Fruit fly (Drosophila melanogaster) whole organism, embryonic: Measurements from ENCODE around the gene Sec15.

Source experiments
- CG10267 ChIP-seq: fragments of 200-800 bp; sonication (Bioruptor generic); optimal IDR thresholded peaks from 2 replicates; lab custom pipeline; 2018; ENCODE audit warnings: missing biosample characterization, mild to moderate bottlenecking, missing genetic modification characterization, moderate library complexity
- CG14667 ChIP-seq: fragments of 200-800 bp; sonication (Bioruptor generic); IDR thresholded peaks from 2 replicates; pipeline ENCODE4 v1.3.6; 2022; ENCODE audit warnings: missing biosample characterization, missing genetic modification characterization
- CG15514 ChIP-seq: fragments of 200-800 bp; sonication (Bioruptor generic); optimal IDR thresholded peaks from 3 replicates; lab custom pipeline; 2017; ENCODE audit warnings: missing biosample characterization, missing genetic modification characterization, mild to moderate bottlenecking, moderate library complexity, missing genetic modification reagents
- CG16779 ChIP-seq: fragments of 200-800 bp; sonication (Bioruptor generic); IDR thresholded peaks from 2 replicates; pipeline ENCODE4 v1.3.6; 2022; ENCODE audit warnings: missing biosample characterization, missing genetic modification characterization
- CG17186 ChIP-seq: fragments of 200-800 bp; sonication (Bioruptor generic); optimal IDR thresholded peaks from 3 replicates; lab custom pipeline; 2017; ENCODE audit warnings: missing biosample characterization, missing genetic modification reagents, missing genetic modification characterization
- CG1792 ChIP-seq: fragments of 200-800 bp; sonication (Bioruptor generic); optimal IDR thresholded peaks from 2 replicates; lab custom pipeline; 2016; ENCODE audit warnings: missing biosample characterization, missing genetic modification characterization
- CG1832 ChIP-seq: fragments of 200-800 bp; sonication (Bioruptor generic); optimal IDR thresholded peaks from 2 replicates; lab custom pipeline; 2017; ENCODE audit warnings: missing biosample characterization, mild to moderate bottlenecking, missing genetic modification characterization, inconsistent platforms
- CG33213 ChIP-seq: fragments of 200-800 bp; sonication (Bioruptor generic); optimal IDR thresholded peaks from 3 replicates; lab custom pipeline; 2016; ENCODE audit warnings: missing biosample characterization, missing genetic modification characterization
- CG34376 ChIP-seq: fragments of 200-800 bp; sonication (Bioruptor generic); optimal IDR thresholded peaks from 2 replicates; lab custom pipeline; 2018; ENCODE audit warnings: missing biosample characterization, mild to moderate bottlenecking, missing genetic modification characterization
- CG34422 ChIP-seq: fragments of 200-800 bp; sonication (Bioruptor generic); IDR thresholded peaks from 3 replicates; pipeline ENCODE4 v1.3.6; 2022; ENCODE audit warnings: missing biosample characterization, missing genetic modification characterization
- CG4424 ChIP-seq: fragments of 200-800 bp; sonication (Bioruptor generic); optimal IDR thresholded peaks from 3 replicates; lab custom pipeline; 2016; ENCODE audit warnings: missing biosample characterization, missing genetic modification characterization
- CG4617 ChIP-seq: fragments of 200-800 bp; sonication (Bioruptor generic); optimal IDR thresholded peaks from 3 replicates; lab custom pipeline; 2016; ENCODE audit warnings: missing biosample characterization, missing genetic modification characterization, borderline replicate concordance
- CG4820 ChIP-seq: fragments of 200-800 bp; sonication (Bioruptor generic); optimal IDR thresholded peaks from 3 replicates; lab custom pipeline; 2016; ENCODE audit warnings: missing biosample characterization, missing genetic modification characterization
- CG5953 ChIP-seq: fragments of 200-800 bp; sonication (Bioruptor generic); IDR thresholded peaks from 2 replicates; pipeline ENCODE4 v1.3.6; 2022; ENCODE audit warnings: missing biosample characterization, missing genetic modification characterization
- CG6654 ChIP-seq: fragments of 200-800 bp; sonication (Bioruptor generic); optimal IDR thresholded peaks from 2 replicates; lab custom pipeline; 2017; ENCODE audit warnings: missing biosample characterization, mild to moderate bottlenecking, missing genetic modification characterization
- CG6765 ChIP-seq: fragments of 200-800 bp; sonication (Bioruptor generic); optimal IDR thresholded peaks from 3 replicates; lab custom pipeline; 2017; ENCODE audit warnings: missing biosample characterization, mild to moderate bottlenecking, missing genetic modification characterization
- Chrac-16 ChIP-seq: fragments of 200-800 bp; sonication (Bioruptor generic); optimal IDR thresholded peaks from 3 replicates; lab custom pipeline; 2016; ENCODE audit warnings: missing biosample characterization, missing genetic modification characterization
- Dbx ChIP-seq: fragments of 200-800 bp; sonication (Bioruptor generic); IDR thresholded peaks from 3 replicates; pipeline ENCODE4 v1.3.6; 2022; ENCODE audit warnings: missing biosample characterization, missing genetic modification characterization
- HLH4C ChIP-seq: fragments of 200-800 bp; sonication (Bioruptor generic); IDR thresholded peaks from 3 replicates; pipeline ENCODE4 v1.3.6; 2022; ENCODE audit warnings: missing biosample characterization, missing genetic modification characterization; ENCODE audit not compliant: partially characterized antibody
- NC2β ChIP-seq: fragments of 200-800 bp; sonication (Bioruptor generic); optimal IDR thresholded peaks from 2 replicates; lab custom pipeline; 2016; ENCODE audit warnings: missing biosample characterization, missing genetic modification characterization
- NK7.1 ChIP-seq: fragments of 200-800 bp; sonication (Bioruptor generic); optimal IDR thresholded peaks from 3 replicates; lab custom pipeline; 2016; ENCODE audit warnings: missing biosample characterization, missing genetic modification characterization
- Neu2 ChIP-seq: fragments of 200-800 bp; sonication (Bioruptor generic); optimal IDR thresholded peaks from 3 replicates; lab custom pipeline; 2016; ENCODE audit warnings: missing biosample characterization, missing genetic modification characterization, borderline replicate concordance
- Nf-YB ChIP-seq: fragments of 200-800 bp; sonication (Bioruptor generic); optimal IDR thresholded peaks from 3 replicates; lab custom pipeline; 2019; ENCODE audit warnings: missing biosample characterization, mild to moderate bottlenecking, missing genetic modification characterization, moderate library complexity
- Opbp ChIP-seq: fragments of 200-800 bp; sonication (Bioruptor generic); IDR thresholded peaks from 3 replicates; pipeline ENCODE4 v1.3.6; 2022; ENCODE audit warnings: missing biosample characterization, missing genetic modification characterization; ENCODE audit not compliant: partially characterized antibody
- al ChIP-seq: fragments of 200-800 bp; sonication (Bioruptor generic); IDR thresholded peaks from 2 replicates; pipeline ENCODE4 v1.3.6; 2022; ENCODE audit warnings: missing biosample characterization, missing genetic modification characterization
- aop ChIP-seq: fragments of 200-800 bp; sonication (Bioruptor generic); IDR thresholded peaks from 2 replicates; pipeline ENCODE4 v1.3.6; 2022; ENCODE audit warnings: missing biosample characterization, missing genetic modification characterization
- bbx ChIP-seq: fragments of 200-800 bp; sonication (Bioruptor generic); IDR thresholded peaks from 2 replicates; pipeline ENCODE4 v1.3.6; 2022; ENCODE audit warnings: missing biosample characterization, missing genetic modification characterization; ENCODE audit not compliant: partially characterized antibody
- bowl ChIP-seq: fragments of 200-800 bp; sonication (Bioruptor generic); IDR thresholded peaks from 2 replicates; pipeline ENCODE4 v1.3.6; 2022; ENCODE audit warnings: missing biosample characterization, missing genetic modification characterization
- cad ChIP-seq: fragments of >200 bp; optimal IDR thresholded peaks from 2 replicates; lab custom pipeline; 2017; ENCODE audit warnings: missing biosample characterization, missing genetic modification characterization
- chif ChIP-seq, 2 experiments: fragments of 200-800 bp; sonication (Bioruptor generic); optimal IDR thresholded peaks; 3 replicates each; lab custom pipeline; 2016; ENCODE audit warnings: missing biosample characterization in 2 of 2, missing genetic modification characterization in 2 of 2
- dan ChIP-seq: fragments of 200-800 bp; sonication (Bioruptor generic); IDR thresholded peaks from 2 replicates; pipeline ENCODE4 v1.3.6; 2022; ENCODE audit warnings: missing biosample characterization, missing genetic modification characterization
- dmrt11E ChIP-seq: fragments of 200-800 bp; sonication (Bioruptor generic); optimal IDR thresholded peaks from 3 replicates; lab custom pipeline; 2018; ENCODE audit warnings: missing biosample characterization, mild to moderate bottlenecking, missing genetic modification characterization, moderate library complexity
- gcm ChIP-seq: fragments of 200-800 bp; sonication (Bioruptor generic); optimal IDR thresholded peaks from 2 replicates; lab custom pipeline; 2019; ENCODE audit warnings: missing biosample characterization, mild to moderate bottlenecking, missing genetic modification characterization, moderate library complexity
- gcm2 ChIP-seq: fragments of 200-800 bp; sonication (Bioruptor generic); optimal IDR thresholded peaks from 2 replicates; lab custom pipeline; 2016; ENCODE audit warnings: missing biosample characterization, missing genetic modification characterization
- hkb ChIP-seq, 2 experiments: fragments of 200-800 bp in 1 of 2; fragments of >200 bp in 1 of 2; sonication (Bioruptor generic) in 1 of 2; IDR thresholded peaks in 1 of 2; optimal IDR thresholded peaks in 1 of 2; 2 replicates each; pipeline versions ENCODE4 v1.3.6 to Lab custom; 2017 to 2022; ENCODE audit warnings: missing biosample characterization in 1 of 2, missing genetic modification characterization in 1 of 2
- kah ChIP-seq: fragments of 200-800 bp; sonication (Bioruptor generic); optimal IDR thresholded peaks from 2 replicates; lab custom pipeline; 2018; ENCODE audit warnings: missing biosample characterization, mild to moderate bottlenecking, missing genetic modification characterization
- lab ChIP-seq: fragments of 200-800 bp; sonication (Bioruptor generic); optimal IDR thresholded peaks from 3 replicates; lab custom pipeline; 2017; ENCODE audit warnings: missing biosample characterization, missing genetic modification characterization, mild to moderate bottlenecking, moderate library complexity, missing genetic modification reagents
- maf-S ChIP-seq: fragments of 200-800 bp; sonication (Bioruptor generic); optimal IDR thresholded peaks from 2 replicates; lab custom pipeline; 2016; ENCODE audit warnings: missing biosample characterization, missing genetic modification characterization
- mam ChIP-seq: fragments of 200-800 bp; sonication (Bioruptor generic); optimal IDR thresholded peaks from 3 replicates; lab custom pipeline; 2016; ENCODE audit warnings: missing biosample characterization, missing genetic modification characterization
- nau ChIP-seq: fragments of 200-800 bp; sonication (Bioruptor generic); optimal IDR thresholded peaks from 3 replicates; lab custom pipeline; 2017; ENCODE audit warnings: missing biosample characterization, mild to moderate bottlenecking, missing genetic modification characterization, missing genetic modification reagents
- pan ChIP-seq, 4 experiments: fragments of >200 bp in 3 of 4; fragments of 200-800 bp in 1 of 4; sonication (Bioruptor generic) in 1 of 4; optimal IDR thresholded peaks in 3 of 4; IDR thresholded peaks in 1 of 4; 2 replicates each; pipeline versions ENCODE4 v1.3.6 to Lab custom; 2017 to 2022; ENCODE audit warnings: missing biosample characterization in 2 of 4, missing genetic modification characterization in 2 of 4, mixed read lengths in 1 of 4
- peb ChIP-seq: fragments of 200-800 bp; sonication (Bioruptor generic); IDR thresholded peaks from 2 replicates; pipeline ENCODE4 v1.3.6; 2022; ENCODE audit warnings: missing biosample characterization, missing genetic modification characterization
- pho ChIP-seq: fragments of 200-800 bp; sonication (Bioruptor generic); optimal IDR thresholded peaks from 2 replicates; lab custom pipeline; 2016; ENCODE audit warnings: missing biosample characterization, missing genetic modification characterization
- scrt ChIP-seq: fragments of 200-800 bp; sonication (Bioruptor generic); optimal IDR thresholded peaks from 2 replicates; lab custom pipeline; 2018; ENCODE audit warnings: missing biosample characterization, mild to moderate bottlenecking, missing genetic modification characterization, moderate library complexity
- sim ChIP-seq: fragments of 200-800 bp; sonication (Bioruptor generic); IDR thresholded peaks from 2 replicates; pipeline ENCODE4 v1.3.6; 2022; ENCODE audit warnings: missing biosample characterization, missing genetic modification characterization
- ttk ChIP-seq: fragments of 200-800 bp; sonication (Bioruptor generic); IDR thresholded peaks from 2 replicates; pipeline ENCODE4 v2.1.2; 2022; ENCODE audit warnings: missing biosample characterization, missing genetic modification characterization
- unpg ChIP-seq: fragments of 200-800 bp; sonication (Bioruptor generic); optimal IDR thresholded peaks from 3 replicates; lab custom pipeline; 2018; ENCODE audit warnings: missing biosample characterization, mild to moderate bottlenecking, missing genetic modification characterization, moderate library complexity

Sec15 gene

dm6 chr3R:21060430-21061245, 47.1 kb downstream of the Sec15 start, which contains the start of gene Mvl (continued):
- no peak for TF ChIP-seq unpg (GFP tag; lab: Kevin White, UChicago)
- TF ChIP-seq scrt (GFP tag; lab: Kevin White, UChicago): no peak
- no peak for TF ChIP-seq gcm2 (GFP tag; lab: Kevin White, UChicago)
- peak; percentile 71 for TF ChIP-seq gcm
- no peak for TF ChIP-seq CG5953 (GFP tag; lab: Robert Waterston, UW)
- TF ChIP-seq CG17186 (GFP tag; lab: Kevin White, UChicago): peak; percentile 13
- TF ChIP-seq CG6654 (GFP tag; lab: Kevin White, UChicago): no peak
- TF ChIP-seq hkb (optimal IDR thresholded peaks at IDR 0.05; lab: Kevin White, UChicago): peak; percentile 54
- TF ChIP-seq hkb (GFP tag; IDR thresholded peaks at IDR 0.05; lab: Robert Waterston, UW): 0 out of 2 replicates have a peak, but pooled peaks have one; percentile 22
- no peak for TF ChIP-seq chif (GFP tag; optimal IDR thresholded peaks at IDR 0.05; lab: Kevin White, UChicago)
- 0 out of 3 replicates have a peak, but pooled peaks have one; percentile 54 for TF ChIP-seq Opbp (GFP tag; lab: Robert Waterston, UW)
- no peak for TF ChIP-seq cad (GFP tag; lab: Kevin White, UChicago)
- no peak for TF ChIP-seq pan (optimal IDR thresholded peaks at IDR 0.05; lab: Kevin White, UChicago)
- TF ChIP-seq pan (GFP tag; optimal IDR thresholded peaks at IDR 0.05 in 1 of 2, IDR thresholded peaks at IDR 0.05 in 1 of 2): no peak
- TF ChIP-seq Chrac-16: no peak
- peak; percentile 34 for TF ChIP-seq CG10267
- no peak for TF ChIP-seq Nf-YB (GFP tag; lab: Kevin White, UChicago)
- TF ChIP-seq CG14667 (GFP tag; lab: Robert Waterston, UW): no peak
- TF ChIP-seq CG1832 (GFP tag; lab: Kevin White, UChicago): peak; percentile 74
- TF ChIP-seq ttk (GFP tag; lab: Robert Waterston, UW): no peak
- TF ChIP-seq nau: no peak
- no peak for TF ChIP-seq CG4820 (GFP tag; lab: Kevin White, UChicago)
- no peak for TF ChIP-seq CG1792 (GFP tag; lab: Kevin White, UChicago)
- peak; percentile 71 for TF ChIP-seq lab
- 0 out of 3 replicates have a peak, but pooled peaks have one; percentile 9 for TF ChIP-seq Dbx (GFP tag; lab: Robert Waterston, UW)
- no peak; the same call in 2 of the 3 replicates for TF ChIP-seq HLH4C
- TF ChIP-seq peb: no peak
- no peak for TF ChIP-seq bowl (GFP tag; lab: Robert Waterston, UW)
- TF ChIP-seq sim (GFP tag; lab: Robert Waterston, UW): no peak
- no peak for TF ChIP-seq dmrt11E (tag; lab: Kevin White, UChicago)
- TF ChIP-seq CG4424 (GFP tag; lab: Kevin White, UChicago): no peak
- TF ChIP-seq NK7.1 (GFP tag; lab: Kevin White, UChicago): no peak
- peak; percentile 62 for TF ChIP-seq CG4617 (GFP tag; lab: Kevin White, UChicago)
- no peak for TF ChIP-seq Neu2
- TF ChIP-seq CG15514 (GFP tag; lab: Kevin White, UChicago): peak; percentile 57
- peak; percentile 65 for TF ChIP-seq CG34376 (GFP tag; lab: Kevin White, UChicago)
- no peak for TF ChIP-seq CG16779 (GFP tag; lab: Robert Waterston, UW)
- no peak for TF ChIP-seq al (GFP tag; lab: Robert Waterston, UW)
- no peak for TF ChIP-seq pho (GFP tag; lab: Kevin White, UChicago)
- no peak for TF ChIP-seq CG33213 (GFP tag; lab: Kevin White, UChicago)
- no peak for TF ChIP-seq CG34422 (GFP tag; lab: Robert Waterston, UW)
- TF ChIP-seq maf-S (GFP tag; lab: Kevin White, UChicago): no peak
- TF ChIP-seq aop (GFP tag; lab: Robert Waterston, UW): no peak
- peak; percentile 26 for TF ChIP-seq kah (GFP tag; lab: Kevin White, UChicago)
- TF ChIP-seq bbx (GFP tag; lab: Robert Waterston, UW): peak; percentile 38; the same call in 1 of the 2 replicates
- no peak for TF ChIP-seq mam (GFP tag; lab: Kevin White, UChicago)
- no peak for TF ChIP-seq NC2β (GFP tag; lab: Kevin White, UChicago)
- peak; percentile 20 for TF ChIP-seq CG6765 (GFP tag; lab: Kevin White, UChicago)
- TF ChIP-seq dan (GFP tag; lab: Robert Waterston, UW): no peak
